Worm (Caenorhabditis elegans) whole organism, L3 larva: ENCODE measurements around the gene T28C12.6.

Experiments used
- R02D3.7 ChIP-seq: fragments of 150-350 bp; optimal IDR thresholded peaks from 2 replicates; lab custom pipeline; 2014; ENCODE audit warnings: missing biosample characterization, missing genetic modification characterization
- ZK546.5 ChIP-seq: sonication (generic microtip); optimal IDR thresholded peaks from 2 replicates; lab custom pipeline; 2017; ENCODE audit warnings: missing biosample characterization, missing genetic modification characterization
- aly-2 ChIP-seq: fragments of 150-350 bp; optimal IDR thresholded peaks from 2 replicates; lab custom pipeline; 2014; ENCODE audit warnings: missing biosample characterization, missing genetic modification characterization
- ama-1 ChIP-seq: fragments of 150-350 bp; optimal IDR thresholded peaks from 2 replicates; lab custom pipeline; 2018
- ceh-16 ChIP-seq: sonication (generic microtip); optimal IDR thresholded peaks from 2 replicates; lab custom pipeline; 2017; ENCODE audit warnings: missing biosample characterization, missing genetic modification characterization
- ceh-28 ChIP-seq: fragments of 150-350 bp; optimal IDR thresholded peaks from 2 replicates; lab custom pipeline; 2014; ENCODE audit warnings: missing biosample characterization, missing genetic modification reagents, missing genetic modification characterization
- ceh-82 ChIP-seq: fragments of 150-350 bp; optimal IDR thresholded peaks from 2 replicates; lab custom pipeline; 2014; ENCODE audit warnings: missing biosample characterization, missing genetic modification characterization
- ceh-9 ChIP-seq: sonication (generic microtip); optimal IDR thresholded peaks from 2 replicates; lab custom pipeline; 2018; ENCODE audit warnings: missing biosample characterization, missing genetic modification characterization
- daf-12 ChIP-seq: fragments of 150-350 bp; optimal IDR thresholded peaks from 2 replicates; lab custom pipeline; 2014; ENCODE audit warnings: missing biosample characterization, missing genetic modification reagents, missing genetic modification characterization
- egl-27 ChIP-seq: sonication (generic microtip); optimal IDR thresholded peaks from 4 replicates; lab custom pipeline; 2017; ENCODE audit warnings: missing biosample characterization, missing genetic modification reagents, missing genetic modification characterization
- egl-5 ChIP-seq: fragments of 150-350 bp; optimal IDR thresholded peaks from 2 replicates; lab custom pipeline; 2017; ENCODE audit warnings: missing biosample characterization, missing genetic modification reagents, missing genetic modification characterization, inconsistent platforms
- elt-1 ChIP-seq: fragments of 150-350 bp; optimal IDR thresholded peaks from 2 replicates; lab custom pipeline; 2014; ENCODE audit warnings: missing biosample characterization, missing genetic modification characterization
- elt-2 ChIP-seq: sonication (generic microtip); optimal IDR thresholded peaks from 2 replicates; lab custom pipeline; 2016; ENCODE audit warnings: missing genetic modification reagents, mild to moderate bottlenecking, missing genetic modification characterization, missing compliant biosample characterization
- elt-3 ChIP-seq, 3 experiments: fragments of 150-350 bp in 1 of 3; sonication (generic microtip) in 2 of 3; optimal IDR thresholded peaks; 2 replicates in 2 of 3; 4 replicates in 1 of 3; lab custom pipeline; 2014 to 2017; ENCODE audit warnings: missing biosample characterization in 3 of 3, missing genetic modification characterization in 3 of 3
- eor-1 ChIP-seq, 2 experiments: fragments of 150-350 bp; optimal IDR thresholded peaks; 2 replicates each; lab custom pipeline; 2014 to 2018; ENCODE audit warnings: missing biosample characterization in 2 of 2, missing genetic modification characterization in 2 of 2
- fkh-10 ChIP-seq: sonication (generic microtip); optimal IDR thresholded peaks from 2 replicates; lab custom pipeline; 2017; ENCODE audit warnings: missing biosample characterization, missing genetic modification reagents, missing genetic modification characterization
- fkh-2 ChIP-seq: fragments of 150-350 bp; optimal IDR thresholded peaks from 2 replicates; lab custom pipeline; 2014; ENCODE audit warnings: missing biosample characterization, missing genetic modification reagents, missing genetic modification characterization
- fos-1 ChIP-seq: fragments of 150-350 bp; optimal IDR thresholded peaks from 2 replicates; lab custom pipeline; 2014; ENCODE audit warnings: missing biosample characterization, missing genetic modification characterization
- hmg-11 ChIP-seq: sonication (generic microtip); optimal IDR thresholded peaks from 2 replicates; lab custom pipeline; 2016; ENCODE audit warnings: missing genetic modification characterization, missing compliant biosample characterization
- jun-1 ChIP-seq: fragments of 150-350 bp; optimal IDR thresholded peaks from 2 replicates; lab custom pipeline; 2014; ENCODE audit warnings: missing biosample characterization, missing genetic modification reagents, missing genetic modification characterization
- lin-15B ChIP-seq: fragments of 150-350 bp; optimal IDR thresholded peaks from 2 replicates; lab custom pipeline; 2014; ENCODE audit warnings: missing biosample characterization, missing genetic modification characterization
- lin-39 ChIP-seq: fragments of 150-350 bp; optimal IDR thresholded peaks from 2 replicates; lab custom pipeline; 2018; ENCODE audit warnings: missing biosample characterization, missing genetic modification reagents, missing genetic modification characterization
- lsy-12 ChIP-seq: sonication (generic microtip); optimal IDR thresholded peaks from 2 replicates; lab custom pipeline; 2016; ENCODE audit warnings: mild to moderate bottlenecking, missing genetic modification characterization, missing compliant biosample characterization
- mdl-1 ChIP-seq: fragments of 150-350 bp; optimal IDR thresholded peaks from 2 replicates; lab custom pipeline; 2014; ENCODE audit warnings: missing biosample characterization, missing genetic modification characterization
- mml-1 ChIP-seq: fragments of 150-350 bp; sonication (generic microtip); optimal IDR thresholded peaks from 3 replicates; lab custom pipeline; 2014; ENCODE audit warnings: missing biosample characterization, missing genetic modification characterization
- nfya-1 ChIP-seq: sonication (generic microtip); optimal IDR thresholded peaks from 2 replicates; lab custom pipeline; 2017; ENCODE audit warnings: missing genetic modification characterization, mild to moderate bottlenecking, missing compliant biosample characterization, antibody characterized with exemption, moderate library complexity; ENCODE audit not compliant: insufficient read depth
- nhr-11 ChIP-seq: fragments of 150-350 bp; optimal IDR thresholded peaks from 2 replicates; lab custom pipeline; 2014; ENCODE audit warnings: missing biosample characterization, missing genetic modification characterization
- nhr-12 ChIP-seq: fragments of 150-350 bp; optimal IDR thresholded peaks from 2 replicates; lab custom pipeline; 2014; ENCODE audit warnings: missing biosample characterization, missing genetic modification characterization
- nhr-23 ChIP-seq: fragments of 150-350 bp; optimal IDR thresholded peaks from 2 replicates; lab custom pipeline; 2014; ENCODE audit warnings: missing biosample characterization, missing genetic modification reagents, missing genetic modification characterization
- nhr-237 ChIP-seq: fragments of 150-350 bp; optimal IDR thresholded peaks from 2 replicates; lab custom pipeline; 2014; ENCODE audit warnings: missing biosample characterization, missing genetic modification characterization
- nhr-25 ChIP-seq: sonication (generic microtip); optimal IDR thresholded peaks from 2 replicates; lab custom pipeline; 2017; ENCODE audit warnings: missing biosample characterization, missing genetic modification characterization
- nhr-28 ChIP-seq: fragments of 150-350 bp; optimal IDR thresholded peaks from 2 replicates; lab custom pipeline; 2014; ENCODE audit warnings: missing biosample characterization, missing genetic modification characterization
- nhr-43 ChIP-seq: sonication (generic microtip); optimal IDR thresholded peaks from 2 replicates; lab custom pipeline; 2016; ENCODE audit warnings: mild to moderate bottlenecking, missing genetic modification characterization, missing compliant biosample characterization; ENCODE audit not compliant: poor library complexity, severe bottlenecking
- nhr-67 ChIP-seq: fragments of 150-350 bp; optimal IDR thresholded peaks from 2 replicates; lab custom pipeline; 2014; ENCODE audit warnings: missing biosample characterization, missing genetic modification characterization
- nhr-76 ChIP-seq: fragments of 150-350 bp; sonication (generic microtip); optimal IDR thresholded peaks from 5 replicates; lab custom pipeline; 2014; ENCODE audit warnings: missing biosample characterization, missing genetic modification characterization
- nhr-77 ChIP-seq: fragments of 150-350 bp; optimal IDR thresholded peaks from 2 replicates; lab custom pipeline; 2014; ENCODE audit warnings: missing biosample characterization, missing genetic modification characterization
- pha-4 ChIP-seq: fragments of 150-350 bp; optimal IDR thresholded peaks from 2 replicates; lab custom pipeline; 2014; ENCODE audit warnings: missing biosample characterization, missing genetic modification reagents, missing genetic modification characterization
- pqm-1 ChIP-seq: fragments of 150-350 bp; optimal IDR thresholded peaks from 2 replicates; lab custom pipeline; 2017; ENCODE audit warnings: missing biosample characterization, missing genetic modification characterization, inconsistent platforms
- sea-2 ChIP-seq: fragments of 150-350 bp; sonication (generic microtip); optimal IDR thresholded peaks from 4 replicates; lab custom pipeline; 2014; ENCODE audit warnings: missing biosample characterization, missing genetic modification reagents, missing genetic modification characterization
- skn-1 ChIP-seq: fragments of 150-350 bp; optimal IDR thresholded peaks from 2 replicates; lab custom pipeline; 2014; ENCODE audit warnings: missing biosample characterization, missing genetic modification characterization
- snpc-4 ChIP-seq: fragments of 150-350 bp; optimal IDR thresholded peaks from 2 replicates; lab custom pipeline; 2014; ENCODE audit warnings: missing biosample characterization, missing genetic modification characterization
- tbx-2 ChIP-seq: sonication (generic microtip); optimal IDR thresholded peaks from 2 replicates; lab custom pipeline; 2016; ENCODE audit warnings: mild to moderate bottlenecking, missing genetic modification characterization, missing compliant biosample characterization
- unc-39 ChIP-seq: sonication (generic microtip); optimal IDR thresholded peaks from 4 replicates; lab custom pipeline; 2017; ENCODE audit warnings: missing biosample characterization, missing genetic modification characterization
- unc-62 ChIP-seq: fragments of 150-350 bp; sonication (generic microtip); optimal IDR thresholded peaks from 4 replicates; lab custom pipeline; 2014; ENCODE audit warnings: missing biosample characterization, missing genetic modification reagents, missing genetic modification characterization
- zag-1 ChIP-seq: fragments of 150-350 bp; optimal IDR thresholded peaks from 2 replicates; lab custom pipeline; 2014; ENCODE audit warnings: missing biosample characterization, missing genetic modification characterization
- ztf-11 ChIP-seq: fragments of 150-350 bp; optimal IDR thresholded peaks from 2 replicates; lab custom pipeline; 2014; ENCODE audit warnings: missing biosample characterization, missing genetic modification characterization
- ztf-4 ChIP-seq: fragments of 150-350 bp; optimal IDR thresholded peaks from 2 replicates; lab custom pipeline; 2014; ENCODE audit warnings: missing biosample characterization, missing genetic modification characterization

Gene T28C12.6

DNA sequence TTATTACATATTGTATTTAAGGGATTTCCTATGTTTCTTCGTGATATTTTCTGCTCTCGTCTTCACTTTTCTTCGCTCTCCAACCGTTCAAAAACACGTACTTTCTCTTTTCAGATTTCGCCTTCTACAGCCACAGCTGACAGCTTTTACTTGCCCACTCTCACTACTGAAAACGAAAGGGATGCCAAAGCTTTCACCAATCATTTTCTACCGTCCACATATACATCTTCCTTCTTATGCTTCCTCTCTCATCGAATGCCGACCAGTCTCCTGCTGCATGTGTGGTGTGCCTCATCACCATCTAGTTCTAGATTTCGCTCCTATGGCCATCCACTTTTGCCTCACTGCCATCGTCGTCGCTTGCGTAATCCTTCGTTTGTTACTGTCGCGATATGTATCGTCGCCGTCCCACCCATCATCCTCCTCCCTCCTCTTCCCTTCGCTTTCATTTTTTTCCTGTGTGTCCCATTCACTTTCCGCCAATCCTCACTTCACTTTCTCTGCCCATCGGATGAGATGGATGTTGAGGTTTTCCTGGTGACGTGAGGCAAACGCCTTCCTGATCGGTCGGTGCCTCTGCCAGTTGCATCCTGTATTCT is 17.4 kb upstream of the T28C12.6 start:
- TF ChIP-seq elt-1 (tag; lab: Kevin White, UChicago) (peak; percentile 4), snpc-4 (no peak), ztf-4 (tag; lab: Kevin White, UChicago) (no peak), nhr-25 (peak; percentile 79), daf-12 (tag; lab: Kevin White, UChicago) (no peak), nhr-23 (tag; lab: Kevin White, UChicago) (no peak)

DNA sequence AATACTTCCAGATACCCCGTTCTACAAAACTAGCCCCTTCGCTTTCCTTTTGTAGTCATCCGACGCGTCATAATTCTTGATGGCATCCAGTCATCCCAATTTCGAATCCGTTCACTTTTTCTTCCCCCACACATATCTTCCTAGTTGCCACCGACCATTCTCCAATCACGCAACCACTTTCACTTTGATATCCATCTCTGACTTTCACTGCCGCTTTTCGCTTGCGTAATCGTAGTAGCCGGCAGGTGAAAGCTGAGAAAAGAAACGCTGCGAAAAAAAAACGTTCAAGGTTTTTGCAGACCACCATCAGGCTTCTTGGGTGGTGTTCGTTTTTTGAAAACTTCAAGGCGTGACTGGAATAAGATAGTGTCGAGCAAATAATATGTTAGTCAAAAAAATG is 16.4 kb upstream of the T28C12.6 start:
- TF ChIP-seq tbx-2 (no peak), egl-5 (tag; lab: Kevin White, UChicago) (no peak), elt-3 (tag; optimal IDR thresholded peaks at IDR 0.05; lab: Kevin White, UChicago) (peak in 1 of 3 experiments; percentile 2), fkh-10 (GFP tag; lab: Kevin White, UChicago) (no peak), ztf-11 (tag; lab: Kevin White, UChicago) (no peak), nfya-1 (peak; percentile 32), zag-1 (tag; lab: Kevin White, UChicago) (no peak), fkh-2 (tag; lab: Kevin White, UChicago) (no peak), jun-1 (no peak), ztf-4 (tag; lab: Kevin White, UChicago) (no peak), ZK546.5 (tag; lab: Kevin White, UChicago) (no peak), daf-12 (tag; lab: Kevin White, UChicago) (no peak), ceh-82 (tag; lab: Kevin White, UChicago) (no peak), R02D3.7 (tag; lab: Kevin White, UChicago) (no peak), nhr-28 (tag; lab: Kevin White, UChicago) (no peak), lsy-12 (tag; lab: Kevin White, UChicago) (no peak), fos-1 (tag; lab: Kevin White, UChicago) (no peak), ceh-16 (tag; lab: Kevin White, UChicago) (no peak), nhr-67 (tag; lab: Kevin White, UChicago) (no peak), ama-1 (no peak), nhr-77 (tag; lab: Kevin White, UChicago) (no peak), elt-2 (no peak), unc-62 (GFP tag; lab: Kevin White, UChicago) (no peak), eor-1 (tag; optimal IDR thresholded peaks at IDR 0.05; lab: Kevin White, UChicago) (no peak), nhr-76 (tag; lab: Kevin White, UChicago) (no peak), unc-39 (no peak), pqm-1 (no peak), hmg-11 (tag; lab: Kevin White, UChicago) (no peak), nhr-25 (peak; percentile 82), nhr-12 (no peak), nhr-43 (peak; percentile 35), nhr-237 (tag; lab: Kevin White, UChicago) (no peak), mdl-1 (tag; lab: Kevin White, UChicago) (no peak), lin-15B (no peak), ceh-9 (tag; lab: Kevin White, UChicago) (no peak), nhr-23 (tag; lab: Kevin White, UChicago) (peak; percentile 41), lin-39 (tag; lab: Kevin White, UChicago) (no peak), elt-1 (tag; lab: Kevin White, UChicago) (peak; percentile 50), ceh-28 (tag; lab: Kevin White, UChicago) (no peak), egl-27 (tag; lab: Kevin White, UChicago) (no peak), mml-1 (no peak), snpc-4 (no peak), pha-4 (tag; lab: Kevin White, UChicago) (no peak), nhr-11 (tag; lab: Kevin White, UChicago) (no peak), sea-2 (no peak), skn-1 (tag; lab: Kevin White, UChicago) (no peak), aly-2 (tag; lab: Kevin White, UChicago) (no peak)
